Worm (Caenorhabditis elegans) whole organism, L2 larva: ENCODE results near the gene skr-10.

Source experiments
- ama-1 ChIP-seq: fragments of 150-350 bp; optimal IDR thresholded peaks from 2 replicates; lab custom pipeline; 2018; ENCODE audit warnings: inconsistent platforms
- blmp-1 ChIP-seq: sonication (generic microtip); optimal IDR thresholded peaks from 2 replicates; lab custom pipeline; 2017; ENCODE audit warnings: missing genetic modification characterization, mild to moderate bottlenecking, missing compliant biosample characterization, antibody characterized with exemption, moderate library complexity; ENCODE audit not compliant: insufficient read depth
- ceh-16 ChIP-seq: fragments of 150-350 bp; optimal IDR thresholded peaks from 2 replicates; lab custom pipeline; 2014; ENCODE audit warnings: missing biosample characterization, missing genetic modification characterization
- elt-3 ChIP-seq: sonication (generic microtip); optimal IDR thresholded peaks from 2 replicates; lab custom pipeline; 2017; ENCODE audit warnings: missing biosample characterization, missing genetic modification characterization
- fos-1 ChIP-seq: fragments of 150-350 bp; optimal IDR thresholded peaks from 2 replicates; lab custom pipeline; 2014; ENCODE audit warnings: missing biosample characterization, missing genetic modification characterization
- lin-13 ChIP-seq: fragments of 150-350 bp; optimal IDR thresholded peaks from 2 replicates; lab custom pipeline; 2014; ENCODE audit warnings: missing biosample characterization, missing genetic modification reagents, missing genetic modification characterization
- lin-39 ChIP-seq: fragments of 150-350 bp; optimal IDR thresholded peaks from 2 replicates; lab custom pipeline; 2014; ENCODE audit warnings: missing biosample characterization, missing genetic modification reagents, missing genetic modification characterization
- nhr-11 ChIP-seq: fragments of 150-350 bp; optimal IDR thresholded peaks from 2 replicates; lab custom pipeline; 2014; ENCODE audit warnings: missing biosample characterization, missing genetic modification characterization
- nhr-237 ChIP-seq: fragments of 150-350 bp; optimal IDR thresholded peaks from 2 replicates; lab custom pipeline; 2014; ENCODE audit warnings: missing biosample characterization, missing genetic modification characterization
- nhr-6 ChIP-seq: fragments of 150-350 bp; optimal IDR thresholded peaks from 2 replicates; lab custom pipeline; 2014; ENCODE audit warnings: missing biosample characterization, missing genetic modification characterization
- sma-3 ChIP-seq: sonication (generic microtip); optimal IDR thresholded peaks from 2 replicates; lab custom pipeline; 2016; ENCODE audit warnings: missing genetic modification reagents, missing genetic modification characterization, missing compliant biosample characterization
- unc-39 ChIP-seq: fragments of 150-350 bp; optimal IDR thresholded peaks from 2 replicates; lab custom pipeline; 2014; ENCODE audit warnings: missing biosample characterization, missing genetic modification characterization
- unc-62 ChIP-seq: fragments of 150-350 bp; optimal IDR thresholded peaks from 2 replicates; lab custom pipeline; 2014; ENCODE audit warnings: missing biosample characterization, missing genetic modification reagents, missing genetic modification characterization
- zag-1 ChIP-seq: fragments of 150-350 bp; optimal IDR thresholded peaks from 2 replicates; lab custom pipeline; 2014; ENCODE audit warnings: missing biosample characterization, missing genetic modification characterization

ce11 chrIV:15915061-15915460, 31.5 kb upstream of the skr-10 start:
- TF ChIP-seq lin-13 (GFP tag; lab: Kevin White, UChicago) (no peak), blmp-1 (tag; lab: Kevin White, UChicago) (no peak), nhr-11 (tag; lab: Kevin White, UChicago) (no peak), fos-1 (tag; lab: Kevin White, UChicago) (no peak), elt-3 (tag; lab: Kevin White, UChicago) (no peak), nhr-6 (no peak), unc-39 (tag; lab: Kevin White, UChicago) (no peak), zag-1 (tag; lab: Kevin White, UChicago) (no peak), nhr-237 (tag; lab: Kevin White, UChicago) (no peak), ceh-16 (no peak), unc-62 (no peak), lin-39 (no peak), ama-1 (lab: Kevin White, UChicago) (no peak), sma-3 (no peak)
